Fruit fly (Drosophila melanogaster): ENCODE results near the gene kirre.

The kirre gene

dm6 chrX:3134383-3135101 lies 394.4 kb downstream of the kirre start, which contains the start of gene N:
TSS of gene N (plus strand) at chrX:3134870.
- TF ChIP-seq CG8478 (optimal IDR thresholded peaks at IDR 0.05) = no peak
- TF ChIP-seq CTCF (optimal IDR thresholded peaks at IDR 0.05) = peak; percentile 98 to 99

DNA sequence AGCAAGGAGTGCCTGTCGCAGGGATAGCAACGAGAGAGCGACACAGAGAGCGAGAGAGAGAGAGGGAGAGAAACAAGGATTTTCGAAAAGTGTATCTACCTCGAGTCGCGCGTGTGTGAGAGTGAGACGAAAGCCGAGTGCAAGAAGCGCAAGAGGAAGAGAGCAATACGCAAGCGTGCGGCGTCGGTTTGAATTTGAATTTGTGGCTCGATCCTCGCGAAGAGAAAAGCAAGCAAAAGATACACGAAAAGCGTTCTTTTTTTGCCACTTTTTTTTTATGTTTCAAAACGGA lies 394.9 kb downstream of the kirre start:
- no peak for TF ChIP-seq CTCF (optimal IDR thresholded peaks at IDR 0.05)
- TF ChIP-seq CG8478 (optimal IDR thresholded peaks at IDR 0.05) = no peak

dm6 chrX:3135620-3136019 lies 395.4 kb downstream of the kirre start:
- TF ChIP-seq CTCF (optimal IDR thresholded peaks at IDR 0.05) (no peak), CG8478 (optimal IDR thresholded peaks at IDR 0.05) (no peak)

dm6 chrX:3136338-3137086 lies 396.3 kb downstream of the kirre start:
- TF ChIP-seq CTCF (optimal IDR thresholded peaks at IDR 0.05) (no peak), CG8478 (optimal IDR thresholded peaks at IDR 0.05) (no peak)

dm6 chrX:3137853-3138418 lies 397.8 kb downstream of the kirre start:
- TF ChIP-seq CTCF (optimal IDR thresholded peaks at IDR 0.05) = no peak
- TF ChIP-seq CG8478 (optimal IDR thresholded peaks at IDR 0.05) = no peak

- TF ChIP-seq CG8478 (optimal IDR thresholded peaks at IDR 0.05) (no peak), CTCF (optimal IDR thresholded peaks at IDR 0.05) (no peak)
Observed at dm6 chrX:3139961-3140360, 399.8 kb downstream of the kirre start.

DNA sequence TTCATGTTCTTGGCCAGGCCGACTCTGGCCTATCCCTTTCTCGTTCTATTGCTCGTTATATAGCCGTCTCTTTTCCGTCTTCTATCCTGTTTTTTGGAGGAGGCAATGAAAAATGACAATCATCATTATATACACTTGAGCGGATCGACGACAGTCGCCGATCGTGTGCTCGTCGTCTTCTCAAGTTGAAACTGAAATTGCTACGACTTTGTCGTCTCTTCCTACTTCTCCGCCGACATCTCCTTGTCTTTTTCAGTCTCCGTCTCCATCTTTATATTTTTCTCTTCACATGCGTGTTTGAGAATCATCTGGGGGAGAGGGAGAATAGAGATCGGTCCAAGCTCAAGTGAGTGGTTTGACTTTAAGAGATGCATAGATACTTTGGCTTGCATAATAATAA lies 400.6 kb downstream of the kirre start:
- TF ChIP-seq CG8478 (optimal IDR thresholded peaks at IDR 0.05) (no peak), CTCF (optimal IDR thresholded peaks at IDR 0.05) (no peak)

DNA sequence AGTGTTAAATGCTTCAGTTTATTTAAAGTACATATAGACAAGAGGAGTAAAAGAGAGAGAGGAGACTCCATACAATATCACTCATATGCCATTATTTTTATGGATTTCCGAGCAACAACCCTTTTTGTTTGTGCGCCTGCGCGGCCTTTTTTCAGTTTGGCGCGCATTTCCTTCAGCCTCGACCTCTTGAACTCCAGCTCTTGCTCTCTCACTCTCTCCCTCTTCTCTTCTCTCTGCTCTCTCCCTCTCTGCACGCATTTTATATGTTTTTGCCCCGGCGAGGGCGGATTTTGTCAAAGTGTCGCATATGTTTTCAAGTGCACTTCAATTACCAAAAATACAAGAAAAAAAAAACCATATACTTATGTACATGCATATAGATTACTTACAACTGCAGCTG lies 401.9 kb downstream of the kirre start:
- TF ChIP-seq CG8478 (optimal IDR thresholded peaks at IDR 0.05) = no peak
- no peak for TF ChIP-seq CTCF (optimal IDR thresholded peaks at IDR 0.05)

dm6 chrX:3143235-3144030 lies 403.2 kb downstream of the kirre start:
- no peak for TF ChIP-seq CTCF (optimal IDR thresholded peaks at IDR 0.05)
- TF ChIP-seq CG8478 (optimal IDR thresholded peaks at IDR 0.05) = no peak

DNA sequence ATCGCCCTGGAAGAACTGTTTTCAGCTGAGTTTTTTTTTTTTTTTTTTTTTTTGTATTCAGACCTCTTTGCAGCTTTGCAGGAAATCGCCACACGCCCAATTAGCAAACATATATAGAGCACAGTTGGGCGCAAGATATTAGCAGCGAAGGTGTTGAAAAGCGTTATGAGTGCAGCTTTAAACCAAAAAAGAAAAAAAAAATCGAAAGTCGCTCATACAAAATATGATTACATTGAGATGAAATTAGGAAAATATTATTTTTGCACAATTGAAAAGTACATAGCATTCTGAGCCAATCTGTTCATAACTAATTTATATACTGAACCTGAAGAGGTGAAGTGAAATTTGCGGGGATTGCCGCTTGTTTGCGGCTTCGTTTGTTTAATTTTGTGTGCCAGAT lies 406.8 kb downstream of the kirre start:
- no peak for TF ChIP-seq CG8478 (optimal IDR thresholded peaks at IDR 0.05)
- TF ChIP-seq CTCF (optimal IDR thresholded peaks at IDR 0.05) = no peak

- TF ChIP-seq CG8478 (optimal IDR thresholded peaks at IDR 0.05) (no peak), CTCF (optimal IDR thresholded peaks at IDR 0.05) (no peak)
Observed at dm6 chrX:3150655-3151486, 410.7 kb downstream of the kirre start.

- TF ChIP-seq CTCF (optimal IDR thresholded peaks at IDR 0.05) (no peak), CG8478 (optimal IDR thresholded peaks at IDR 0.05) (no peak)
Observed at dm6 chrX:3151487-3151818, 411.3 kb downstream of the kirre start.

DNA sequence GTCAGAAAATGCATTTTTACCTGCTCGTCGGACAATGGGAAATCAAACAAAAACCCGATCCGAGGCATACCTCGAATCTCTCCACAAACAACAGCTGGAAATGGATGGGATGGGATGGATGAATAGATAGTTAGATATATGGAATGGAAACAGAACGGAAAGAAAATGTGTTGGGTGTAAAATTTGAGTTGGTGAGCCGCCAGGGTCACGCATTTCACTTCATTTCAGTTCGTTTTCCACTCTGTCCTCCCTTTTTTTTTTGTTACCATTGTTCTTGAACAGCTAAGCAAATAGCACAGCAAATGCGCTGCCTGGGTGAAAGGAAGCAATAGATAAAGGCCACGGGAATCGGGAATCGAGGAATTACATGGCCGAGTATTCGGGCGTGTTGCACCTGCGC lies 412.1 kb downstream of the kirre start:
- no peak for TF ChIP-seq CTCF (optimal IDR thresholded peaks at IDR 0.05)
- no peak for TF ChIP-seq CG8478 (optimal IDR thresholded peaks at IDR 0.05)

- TF ChIP-seq CG8478 (optimal IDR thresholded peaks at IDR 0.05) = no peak
- no peak for TF ChIP-seq CTCF (optimal IDR thresholded peaks at IDR 0.05)
Observed at dm6 chrX:3157048-3157703, 417.0 kb downstream of the kirre start.
